Fruit fly (Drosophila melanogaster) whole organism, embryonic: ENCODE measurements around the gene CG7601.

ENCODE experiments used
- Atf3 ChIP-seq: fragments of 200-800 bp; sonication (Bioruptor generic); optimal IDR thresholded peaks from 3 replicates; lab custom pipeline; 2016; ENCODE audit warnings: missing biosample characterization, missing genetic modification characterization
- B-H1 ChIP-seq: fragments of 200-800 bp; sonication (Bioruptor generic); IDR thresholded peaks from 3 replicates; pipeline ENCODE4 v1.3.6; 2022; ENCODE audit warnings: missing biosample characterization, missing genetic modification characterization
- C15 ChIP-seq: fragments of 200-800 bp; sonication (Bioruptor generic); IDR thresholded peaks from 3 replicates; pipeline ENCODE4 v1.3.6; 2022; ENCODE audit warnings: missing biosample characterization, missing genetic modification characterization
- CG11456 ChIP-seq: fragments of 200-800 bp; sonication (Bioruptor generic); IDR thresholded peaks from 3 replicates; pipeline ENCODE4 v1.3.6; 2022; ENCODE audit warnings: missing biosample characterization, missing genetic modification characterization
- CG14014 ChIP-seq: fragments of 200-800 bp; sonication (Bioruptor generic); IDR thresholded peaks from 2 replicates; pipeline ENCODE4 v1.3.6; 2022; ENCODE audit warnings: missing biosample characterization, missing genetic modification characterization
- CG1529 ChIP-seq: fragments of 200-800 bp; sonication (Bioruptor generic); optimal IDR thresholded peaks from 3 replicates; lab custom pipeline; 2018; ENCODE audit warnings: missing biosample characterization, missing genetic modification characterization
- CG1647 ChIP-seq: fragments of 200-800 bp; sonication (Bioruptor generic); optimal IDR thresholded peaks from 3 replicates; lab custom pipeline; 2016; ENCODE audit warnings: missing biosample characterization, missing genetic modification characterization
- CG17912 ChIP-seq: fragments of 200-800 bp; sonication (Bioruptor generic); optimal IDR thresholded peaks from 2 replicates; lab custom pipeline; 2018; ENCODE audit warnings: missing biosample characterization, mild to moderate bottlenecking, missing genetic modification characterization
- CG2202 ChIP-seq: fragments of 200-800 bp; sonication (Bioruptor generic); optimal IDR thresholded peaks from 2 replicates; lab custom pipeline; 2018; ENCODE audit warnings: missing biosample characterization, mild to moderate bottlenecking, missing genetic modification characterization
- CG2678 ChIP-seq: fragments of 200-800 bp; sonication (Bioruptor generic); optimal IDR thresholded peaks from 3 replicates; lab custom pipeline; 2019; ENCODE audit warnings: missing biosample characterization, mild to moderate bottlenecking, missing genetic modification characterization, moderate library complexity
- CG30403 ChIP-seq: fragments of 200-800 bp; sonication (Bioruptor generic); optimal IDR thresholded peaks from 3 replicates; lab custom pipeline; 2016; ENCODE audit warnings: missing biosample characterization, missing genetic modification characterization
- CG32532 ChIP-seq: fragments of 200-800 bp; sonication (Bioruptor generic); IDR thresholded peaks from 2 replicates; pipeline ENCODE4 v1.3.6; 2022; ENCODE audit warnings: missing biosample characterization, missing genetic modification characterization
- CG34376 ChIP-seq: fragments of 200-800 bp; sonication (Bioruptor generic); optimal IDR thresholded peaks from 2 replicates; lab custom pipeline; 2018; ENCODE audit warnings: missing biosample characterization, mild to moderate bottlenecking, missing genetic modification characterization
- CG4820 ChIP-seq: fragments of 200-800 bp; sonication (Bioruptor generic); optimal IDR thresholded peaks from 3 replicates; lab custom pipeline; 2016; ENCODE audit warnings: missing biosample characterization, missing genetic modification characterization
- CG6689 ChIP-seq: fragments of 200-800 bp; sonication (Bioruptor generic); IDR thresholded peaks from 2 replicates; pipeline ENCODE4 v1.3.6; 2022; ENCODE audit warnings: missing biosample characterization, missing genetic modification characterization
- CG9932 ChIP-seq: fragments of 200-800 bp; sonication (Bioruptor generic); IDR thresholded peaks from 2 replicates; pipeline ENCODE4 v1.3.6; 2022; ENCODE audit warnings: missing biosample characterization, missing genetic modification characterization
- CrebB ChIP-seq: fragments of 200-800 bp; sonication (Bioruptor generic); optimal IDR thresholded peaks from 3 replicates; lab custom pipeline; 2018; ENCODE audit warnings: missing biosample characterization, mild to moderate bottlenecking, missing genetic modification characterization
- D ChIP-seq, 2 experiments: fragments of 200-800 bp in 1 of 2; fragments of >200 bp in 1 of 2; sonication (Bioruptor generic) in 1 of 2; optimal IDR thresholded peaks; 2 replicates in 1 of 2; 3 replicates in 1 of 2; lab custom pipeline; 2017; ENCODE audit warnings: mild to moderate bottlenecking in 1 of 2, missing biosample characterization in 1 of 2, missing genetic modification characterization in 1 of 2, missing genetic modification reagents in 1 of 2
- Dad ChIP-seq: fragments of 200-800 bp; sonication (Bioruptor generic); optimal IDR thresholded peaks from 3 replicates; lab custom pipeline; 2016; ENCODE audit warnings: missing biosample characterization, missing genetic modification characterization
- Deaf1 ChIP-seq: fragments of 200-800 bp; optimal IDR thresholded peaks from 3 replicates; lab custom pipeline; 2019; ENCODE audit warnings: missing biosample characterization, mild to moderate bottlenecking, missing genetic modification characterization, moderate library complexity
- Dfd ChIP-seq, 2 experiments: fragments of >200 bp; optimal IDR thresholded peaks; 2 replicates each; lab custom pipeline; 2017; ENCODE audit warnings: missing biosample characterization in 2 of 2, missing genetic modification characterization in 2 of 2
- HHEX ChIP-seq: fragments of 200-800 bp; sonication (Bioruptor generic); optimal IDR thresholded peaks from 3 replicates; lab custom pipeline; 2017; ENCODE audit warnings: missing biosample characterization, mild to moderate bottlenecking, missing genetic modification characterization, missing genetic modification reagents
- HLH3B ChIP-seq: fragments of 200-800 bp; sonication (Bioruptor generic); IDR thresholded peaks from 2 replicates; pipeline ENCODE4 v1.3.6; 2022; ENCODE audit warnings: missing biosample characterization, missing genetic modification characterization
- HLH4C ChIP-seq: fragments of 200-800 bp; sonication (Bioruptor generic); IDR thresholded peaks from 3 replicates; pipeline ENCODE4 v1.3.6; 2022; ENCODE audit warnings: missing biosample characterization, missing genetic modification characterization; ENCODE audit not compliant: partially characterized antibody
- Kr ChIP-seq: fragments of 200-800 bp; sonication (Bioruptor generic); optimal IDR thresholded peaks from 2 replicates; lab custom pipeline; 2017; ENCODE audit warnings: missing biosample characterization, mild to moderate bottlenecking, missing genetic modification characterization
- Lhr ChIP-seq: fragments of 200-800 bp; sonication (Bioruptor generic); optimal IDR thresholded peaks from 3 replicates; lab custom pipeline; 2017; ENCODE audit warnings: mild to moderate bottlenecking, missing biosample characterization, missing genetic modification reagents, missing genetic modification characterization
- Med ChIP-seq: fragments of 200-800 bp; sonication (Bioruptor generic); peaks from one replicate; lab custom pipeline; 2016; ENCODE audit warnings: missing biosample characterization, missing genetic modification characterization, mild to moderate bottlenecking, inconsistent platforms, moderate library complexity
- Vsx1 ChIP-seq: fragments of 200-800 bp; sonication (Bioruptor generic); optimal IDR thresholded peaks from 2 replicates; lab custom pipeline; 2017; ENCODE audit warnings: missing biosample characterization, mild to moderate bottlenecking, missing genetic modification characterization, missing genetic modification reagents
- bab2 ChIP-seq: fragments of 200-800 bp; sonication (Bioruptor generic); optimal IDR thresholded peaks from 2 replicates; lab custom pipeline; 2016; ENCODE audit warnings: missing biosample characterization, missing genetic modification characterization
- bigmax ChIP-seq: fragments of 200-800 bp; sonication (Bioruptor generic); optimal IDR thresholded peaks from 2 replicates; lab custom pipeline; 2018; ENCODE audit warnings: missing biosample characterization, mild to moderate bottlenecking, missing genetic modification characterization
- bowl ChIP-seq: fragments of 200-800 bp; sonication (Bioruptor generic); IDR thresholded peaks from 2 replicates; pipeline ENCODE4 v1.3.6; 2022; ENCODE audit warnings: missing biosample characterization, missing genetic modification characterization
- bsh ChIP-seq, 2 experiments: fragments of 200-800 bp; sonication (Bioruptor generic); optimal IDR thresholded peaks; 2 replicates each; lab custom pipeline; 2017 to 2018; ENCODE audit warnings: mild to moderate bottlenecking in 2 of 2, missing biosample characterization in 2 of 2, missing genetic modification characterization in 2 of 2, moderate library complexity in 1 of 2
- caup ChIP-seq: fragments of 200-800 bp; sonication (Bioruptor generic); optimal IDR thresholded peaks from 3 replicates; lab custom pipeline; 2017; ENCODE audit warnings: missing biosample characterization, mild to moderate bottlenecking, missing genetic modification characterization, moderate library complexity; ENCODE audit not compliant: severe bottlenecking
- chn ChIP-seq: fragments of 200-800 bp; sonication (Bioruptor generic); optimal IDR thresholded peaks from 2 replicates; lab custom pipeline; 2016; ENCODE audit warnings: missing biosample characterization, missing genetic modification characterization
- crc ChIP-seq: fragments of 200-800 bp; sonication (Bioruptor generic); optimal IDR thresholded peaks from 2 replicates; lab custom pipeline; 2016; ENCODE audit warnings: missing biosample characterization, missing genetic modification characterization
- crol ChIP-seq: fragments of 200-800 bp; sonication (Bioruptor generic); IDR thresholded peaks from 2 replicates; pipeline ENCODE4 v1.3.6; 2022; ENCODE audit warnings: missing biosample characterization, missing genetic modification characterization
- eve ChIP-seq, 2 experiments: fragments of >200 bp; optimal IDR thresholded peaks; 2 replicates each; lab custom pipeline; 2017; ENCODE audit warnings: missing biosample characterization in 2 of 2, missing genetic modification characterization in 2 of 2
- eyg ChIP-seq: fragments of 200-800 bp; sonication (Bioruptor generic); optimal IDR thresholded peaks from 3 replicates; lab custom pipeline; 2016; ENCODE audit warnings: missing biosample characterization, missing genetic modification characterization
- fd64A ChIP-seq: fragments of 200-800 bp; sonication (Bioruptor generic); optimal IDR thresholded peaks from 3 replicates; lab custom pipeline; 2018; ENCODE audit warnings: missing biosample characterization, mild to moderate bottlenecking, missing genetic modification characterization
- gro ChIP-seq: fragments of 200-800 bp; sonication (Bioruptor generic); optimal IDR thresholded peaks from 2 replicates; lab custom pipeline; 2016; ENCODE audit warnings: missing biosample characterization, missing genetic modification characterization
- hkb ChIP-seq, 2 experiments: fragments of 200-800 bp in 1 of 2; fragments of >200 bp in 1 of 2; sonication (Bioruptor generic) in 1 of 2; IDR thresholded peaks in 1 of 2; optimal IDR thresholded peaks in 1 of 2; 2 replicates each; pipeline versions ENCODE4 v1.3.6 to Lab custom; 2017 to 2022; ENCODE audit warnings: missing biosample characterization in 1 of 2, missing genetic modification characterization in 1 of 2
- ken ChIP-seq: fragments of 200-800 bp; sonication (Bioruptor generic); IDR thresholded peaks from 3 replicates; pipeline ENCODE4 v1.3.6; 2022; ENCODE audit warnings: missing biosample characterization, missing genetic modification characterization
- mam ChIP-seq: fragments of 200-800 bp; sonication (Bioruptor generic); optimal IDR thresholded peaks from 3 replicates; lab custom pipeline; 2016; ENCODE audit warnings: missing biosample characterization, missing genetic modification characterization
- org-1 ChIP-seq: fragments of 200-800 bp; sonication (Bioruptor generic); optimal IDR thresholded peaks from 2 replicates; lab custom pipeline; 2017; ENCODE audit warnings: missing biosample characterization, missing genetic modification characterization
- pho ChIP-seq: fragments of 200-800 bp; sonication (Bioruptor generic); optimal IDR thresholded peaks from 2 replicates; lab custom pipeline; 2016; ENCODE audit warnings: missing biosample characterization, missing genetic modification characterization
- repo ChIP-seq: fragments of 200-800 bp; sonication (Bioruptor generic); optimal IDR thresholded peaks from 2 replicates; lab custom pipeline; 2016; ENCODE audit warnings: missing biosample characterization, missing genetic modification characterization
- tna ChIP-seq: fragments of 200-800 bp; sonication (Bioruptor generic); IDR thresholded peaks from 2 replicates; pipeline ENCODE4 v1.3.6; 2022; ENCODE audit warnings: missing biosample characterization, missing genetic modification characterization; ENCODE audit not compliant: partially characterized antibody
- tup ChIP-seq: fragments of 200-800 bp; sonication (Bioruptor generic); optimal IDR thresholded peaks from 2 replicates; lab custom pipeline; 2016; ENCODE audit warnings: missing biosample characterization, mild to moderate bottlenecking, missing genetic modification characterization, moderate library complexity
- unpg ChIP-seq: fragments of 200-800 bp; sonication (Bioruptor generic); optimal IDR thresholded peaks from 3 replicates; lab custom pipeline; 2018; ENCODE audit warnings: missing biosample characterization, mild to moderate bottlenecking, missing genetic modification characterization, moderate library complexity
- vvl ChIP-seq: fragments of 200-800 bp; sonication (Bioruptor generic); IDR thresholded peaks from 2 replicates; pipeline ENCODE4 v1.3.6; 2022; ENCODE audit warnings: missing biosample characterization, missing genetic modification characterization

The CG7601 gene

dm6 chr3R:29757226-29757625 lies 20.7 kb upstream of the CG7601 start:
- TF ChIP-seq fd64A (peak; percentile 26), CG6689 (GFP tag; lab: Robert Waterston, UW) (peak; percentile 16; the same call in 1 of the 2 replicates), CG14014 (peak; percentile 37; the same call in 1 of the 2 replicates), CG34376 (GFP tag; lab: Kevin White, UChicago) (no peak), bigmax (GFP tag; lab: Kevin White, UChicago) (no peak), Deaf1 (tag; lab: Kevin White, UChicago) (peak; percentile 0), Dad (GFP tag; lab: Kevin White, UChicago) (no peak), CG4820 (GFP tag; lab: Kevin White, UChicago) (no peak), Dfd (GFP tag; optimal IDR thresholded peaks at IDR 0.05; lab: Kevin White, UChicago) (no peak), chn (no peak), CG1529 (no peak), D (optimal IDR thresholded peaks at IDR 0.05; lab: Kevin White, UChicago) (no peak), D (GFP tag; optimal IDR thresholded peaks at IDR 0.05; lab: Kevin White, UChicago) (no peak), Med (GFP tag; lab: Kevin White, UChicago) (peak; percentile 89), CG17912 (GFP tag; lab: Kevin White, UChicago) (peak; percentile 18), CG32532 (GFP tag; lab: Robert Waterston, UW) (no peak), C15 (0 out of 3 replicates have a peak, but pooled peaks have one; percentile 46), HLH4C (no peak), bsh (GFP tag; optimal IDR thresholded peaks at IDR 0.05; lab: Kevin White, UChicago) (peak in 1 of 2 experiments; percentile 6), caup (GFP tag; lab: Kevin White, UChicago) (peak; percentile 18), bowl (GFP tag; lab: Robert Waterston, UW) (no peak), tna (GFP tag; lab: Robert Waterston, UW) (no peak), ken (GFP tag; lab: Robert Waterston, UW) (0 out of 3 replicates have a peak, but pooled peaks have one; percentile 40), tup (no peak), crol (no peak), HHEX (peak; percentile 22), CG11456 (GFP tag; lab: Robert Waterston, UW) (no peak), mam (no peak), HLH3B (peak; percentile 41; the same call in 1 of the 2 replicates), unpg (peak; percentile 10), vvl (GFP tag; lab: Robert Waterston, UW) (peak; percentile 11; the same call in 1 of the 2 replicates), CG30403 (GFP tag; lab: Kevin White, UChicago) (no peak), Lhr (GFP tag; lab: Kevin White, UChicago) (no peak), B-H1 (GFP tag; lab: Robert Waterston, UW) (no peak), Vsx1 (peak; percentile 22), pho (GFP tag; lab: Kevin White, UChicago) (no peak), hkb (optimal IDR thresholded peaks at IDR 0.05; lab: Kevin White, UChicago) (no peak), hkb (GFP tag; IDR thresholded peaks at IDR 0.05; lab: Robert Waterston, UW) (0 out of 2 replicates have a peak, but pooled peaks have one; percentile 31), org-1 (GFP tag; lab: Kevin White, UChicago) (peak; percentile 9), CG2202 (tag; lab: Kevin White, UChicago) (no peak), eyg (GFP tag; lab: Kevin White, UChicago) (no peak), eve (GFP tag; optimal IDR thresholded peaks at IDR 0.05; lab: Kevin White, UChicago) (no peak), CG9932 (GFP tag; lab: Robert Waterston, UW) (no peak), crc (GFP tag; lab: Kevin White, UChicago) (no peak), gro (GFP tag; lab: Kevin White, UChicago) (no peak), CG2678 (tag; lab: Kevin White, UChicago) (peak; percentile 31), CG1647 (GFP tag; lab: Kevin White, UChicago) (no peak), bab2 (GFP tag; lab: Kevin White, UChicago) (peak; percentile 43), repo (GFP tag; lab: Kevin White, UChicago) (peak; percentile 28), Kr (GFP tag; lab: Kevin White, UChicago) (no peak), Atf3 (GFP tag; lab: Kevin White, UChicago) (peak; percentile 0), CrebB (tag; lab: Kevin White, UChicago) (no peak)
